Worm (Caenorhabditis elegans): Measurements from ENCODE around the gene cyp-13A1.

cyp-13A1 gene

DNA sequence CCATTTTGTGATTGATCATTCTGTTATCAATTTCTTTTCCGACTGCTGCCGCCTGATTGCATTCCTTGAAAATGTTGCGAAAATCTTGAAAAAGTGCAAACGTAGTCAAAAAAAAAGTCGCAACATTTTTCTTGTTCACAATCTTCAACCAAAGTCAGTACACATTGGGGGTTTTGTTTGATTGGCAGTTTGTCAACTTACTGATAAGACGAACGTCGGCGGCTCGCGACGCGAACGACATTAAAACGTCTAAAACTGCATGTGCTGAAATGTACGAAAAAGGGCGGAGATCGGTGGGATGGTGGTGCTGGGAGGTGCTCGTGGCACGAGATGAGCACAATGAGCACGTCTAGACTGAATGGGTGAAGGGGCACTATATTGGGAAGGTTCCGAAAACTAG is 43.0 kb downstream of the cyp-13A1 start (continued):
- TF ChIP-seq unc-39 (tag; optimal IDR thresholded peaks at IDR 0.05), result no peak
- no peak for TF ChIP-seq ces-1 (GFP tag; optimal IDR thresholded peaks at IDR 0.05)
- TF ChIP-seq nhr-41 (GFP tag; IDR thresholded peaks at IDR 0.05), result no peak
- peak; percentile 62 for TF ChIP-seq T26A8.4 (GFP tag; IDR thresholded peaks at IDR 0.05)
- TF ChIP-seq ZK337.2 (GFP tag; IDR thresholded peaks at IDR 0.05), result no peak
- 0 out of 2 replicates have a peak, but pooled peaks have one; percentile 13 for TF ChIP-seq snpc-1.2 (GFP tag; IDR thresholded peaks at IDR 0.05)
- 0 out of 2 replicates have a peak, but pooled peaks have one; percentile 62 for TF ChIP-seq Y75B8A.6 (GFP tag; IDR thresholded peaks at IDR 0.05)
- no peak for TF ChIP-seq fkh-10 (GFP tag; optimal IDR thresholded peaks at IDR 0.05)
- no peak for TF ChIP-seq zfp-2 (tag; optimal IDR thresholded peaks at IDR 0.05)
- peak; percentile 48; the same call in 1 of the 2 replicates for TF ChIP-seq lin-38 (GFP tag; IDR thresholded peaks at IDR 0.05)
- TF ChIP-seq mep-1 (tag; optimal IDR thresholded peaks at IDR 0.05), result peak; percentile 31
- no peak for TF ChIP-seq F26F4.8 (GFP tag; conservative IDR thresholded peaks at IDR 0.05)
- peak; percentile 92 for TF ChIP-seq php-3 (GFP tag; IDR thresholded peaks at IDR 0.05)
- no peak for TF ChIP-seq nhr-76 (tag; optimal IDR thresholded peaks at IDR 0.05)
- no peak for TF ChIP-seq rbr-2 (tag; optimal IDR thresholded peaks at IDR 0.05)
- no peak for TF ChIP-seq dpl-1 (GFP tag; optimal IDR thresholded peaks at IDR 0.05)
- peak; percentile 83; the same call in 1 of the 2 replicates for TF ChIP-seq lin-1 (GFP tag; IDR thresholded peaks at IDR 0.05)
- no peak for TF ChIP-seq unc-130 (GFP tag; optimal IDR thresholded peaks at IDR 0.05)
- no peak for TF ChIP-seq nhr-10 (tag; optimal IDR thresholded peaks at IDR 0.05)
- TF ChIP-seq lin-39 (tag; optimal IDR thresholded peaks at IDR 0.05), result no peak
- peak; percentile 61 for TF ChIP-seq mxl-3 (GFP tag; optimal IDR thresholded peaks at IDR 0.05)
- no peak for TF ChIP-seq lin-13 (GFP tag; optimal IDR thresholded peaks at IDR 0.05)
- TF ChIP-seq nhr-102 (tag; optimal IDR thresholded peaks at IDR 0.05), result peak; percentile 63
- no peak for TF ChIP-seq lin-15B (tag; optimal IDR thresholded peaks at IDR 0.05)
- TF ChIP-seq hmg-1.1 (GFP tag; IDR thresholded peaks at IDR 0.05), result no peak
- peak; percentile 5 for TF ChIP-seq mes-2 (tag; optimal IDR thresholded peaks at IDR 0.05; ENCODE audit: poor library complexity, severe bottlenecking)
- TF ChIP-seq tag-97 (GFP tag; IDR thresholded peaks at IDR 0.05), result no peak
- no peak for TF ChIP-seq T20F7.1 (GFP tag; optimal IDR thresholded peaks at IDR 0.05)
- TF ChIP-seq daf-19 (GFP tag; conservative IDR thresholded peaks at IDR 0.05), result no peak
- TF ChIP-seq ceh-44 (GFP tag; IDR thresholded peaks at IDR 0.05), result no peak
- peak; percentile 86 for TF ChIP-seq pqm-1 (tag; optimal IDR thresholded peaks at IDR 0.05)
- TF ChIP-seq R02D3.7 (tag; optimal IDR thresholded peaks at IDR 0.05), result no peak
- no peak for TF ChIP-seq egl-27 (tag; optimal IDR thresholded peaks at IDR 0.05)
- peak; percentile 65 for TF ChIP-seq ama-1 (optimal IDR thresholded peaks at IDR 0.05)
- TF ChIP-seq lin-29 (GFP tag; IDR thresholded peaks at IDR 0.05), result no peak
- TF ChIP-seq ceh-62 (tag; optimal IDR thresholded peaks at IDR 0.05), result no peak
- TF ChIP-seq spr-1 (tag; optimal IDR thresholded peaks at IDR 0.05), result no peak
- peak; percentile 73 for TF ChIP-seq hlh-30 (tag; optimal IDR thresholded peaks at IDR 0.05; ENCODE audit: insufficient read depth)
- TF ChIP-seq gei-8 (GFP tag; optimal IDR thresholded peaks at IDR 0.05), result peak; percentile 56
- no peak for TF ChIP-seq daf-12 (tag; optimal IDR thresholded peaks at IDR 0.05)
- 0 out of 2 replicates have a peak, but pooled peaks have one; percentile 45 for TF ChIP-seq nhr-42 (GFP tag; IDR thresholded peaks at IDR 0.05)
- no peak for TF ChIP-seq unc-62 (GFP tag; optimal IDR thresholded peaks at IDR 0.05 in 1 of 2)
- no peak for TF ChIP-seq unc-62 (tag; optimal IDR thresholded peaks at IDR 0.05)
- TF ChIP-seq mdt-29 (GFP tag; IDR thresholded peaks at IDR 0.05), result no peak
- TF ChIP-seq daf-16 (GFP tag; optimal IDR thresholded peaks at IDR 0.05), result peak in 1 of 2 experiments; percentile 63
- peak; percentile 66 for TF ChIP-seq daf-16 (tag; optimal IDR thresholded peaks at IDR 0.05)
- 0 out of 2 replicates have a peak, but pooled peaks have one; percentile 36 for TF ChIP-seq pha-4 (GFP tag; IDR thresholded peaks at IDR 0.05)
- no peak for TF ChIP-seq pha-4 (tag; optimal IDR thresholded peaks at IDR 0.05)
- peak; percentile 87 for TF ChIP-seq nhr-77 (tag; optimal IDR thresholded peaks at IDR 0.05)
- TF ChIP-seq ztf-7 (tag; optimal IDR thresholded peaks at IDR 0.05), result no peak
- peak; percentile 26 to 57 for TF ChIP-seq lsy-2 (tag; optimal IDR thresholded peaks at IDR 0.05)
- no peak for TF ChIP-seq nhr-11 (tag; optimal IDR thresholded peaks at IDR 0.05)
- no peak for TF ChIP-seq nhr-237 (tag; optimal IDR thresholded peaks at IDR 0.05)
